Worm (Caenorhabditis elegans) whole organism, young adult: ENCODE results near the gene C48D1.1.

ENCODE experiments used
- B0035.1 ChIP-seq: sonication (generic microtip); optimal IDR thresholded peaks from 2 replicates; lab custom pipeline; 2016; ENCODE audit warnings: missing genetic modification characterization, mild to moderate bottlenecking, missing compliant biosample characterization, missing genotype, missing genetic modification reagents
- F23B12.7 ChIP-seq: sonication (generic microtip); optimal IDR thresholded peaks from 2 replicates; lab custom pipeline; 2017; ENCODE audit warnings: missing genetic modification characterization, mild to moderate bottlenecking, missing compliant biosample characterization, antibody characterized with exemption, moderate library complexity; ENCODE audit not compliant: insufficient read depth
- F49E8.2 ChIP-seq: sonication (generic microtip); optimal IDR thresholded peaks from 3 replicates; lab custom pipeline; 2017; ENCODE audit warnings: missing genetic modification characterization, mild to moderate bottlenecking, missing compliant biosample characterization, antibody characterized with exemption, moderate library complexity; ENCODE audit not compliant: insufficient read depth
- F57A8.1 ChIP-seq: fragments of 200-800 bp; sonication (Bioruptor generic); optimal IDR thresholded peaks from 2 replicates; lab custom pipeline; 2018; ENCODE audit warnings: mild to moderate bottlenecking, missing genetic modification characterization, moderate library complexity, missing compliant biosample characterization
- Y53F4B.3 ChIP-seq: fragments of 200-800 bp; sonication (Bioruptor generic); IDR thresholded peaks from 2 replicates; pipeline ENCODE4 v1.3.6; 2022; ENCODE audit warnings: missing genetic modification reagents, missing genetic modification characterization, missing compliant biosample characterization
- Y67H2A.10 ChIP-seq: fragments of 200-800 bp; sonication (Bioruptor generic); conservative IDR thresholded peaks from 2 replicates; pipeline ENCODE4 v1.3.6; 2022; ENCODE audit warnings: missing genetic modification reagents, missing genetic modification characterization, missing compliant biosample characterization
- atf-7 ChIP-seq: sonication (generic microtip); optimal IDR thresholded peaks from 2 replicates; lab custom pipeline; 2017; ENCODE audit warnings: mild to moderate bottlenecking, missing genetic modification characterization, missing compliant biosample characterization
- ccch-3 ChIP-seq: fragments of 200-800 bp; sonication (Bioruptor generic); optimal IDR thresholded peaks from 2 replicates; lab custom pipeline; 2018; ENCODE audit warnings: mild to moderate bottlenecking, missing genetic modification characterization, missing compliant biosample characterization
- ceh-40 ChIP-seq: fragments of 200-800 bp; sonication (Bioruptor generic); IDR thresholded peaks from 2 replicates; pipeline ENCODE4 v1.3.6; 2022; ENCODE audit warnings: missing genetic modification characterization, missing compliant biosample characterization
- chd-7 ChIP-seq: sonication (generic microtip); optimal IDR thresholded peaks from 2 replicates; lab custom pipeline; 2016; ENCODE audit warnings: mild to moderate bottlenecking, missing genetic modification characterization, moderate library complexity, missing compliant biosample characterization
- dpff-1 ChIP-seq: sonication (generic microtip); optimal IDR thresholded peaks from 2 replicates; lab custom pipeline; 2017; ENCODE audit warnings: mild to moderate bottlenecking, missing genetic modification characterization, missing compliant biosample characterization
- gei-17 ChIP-seq: fragments of 200-800 bp; sonication (Bioruptor generic); optimal IDR thresholded peaks from 2 replicates; lab custom pipeline; 2018; ENCODE audit warnings: mild to moderate bottlenecking, missing genetic modification characterization, missing compliant biosample characterization
- nhr-90 ChIP-seq: sonication (generic microtip); optimal IDR thresholded peaks from 2 replicates; lab custom pipeline; 2016; ENCODE audit warnings: missing genotype, mild to moderate bottlenecking, missing genetic modification characterization, missing compliant biosample characterization
- pbrm-1 ChIP-seq: fragments of 200-800 bp; sonication (Bioruptor generic); IDR thresholded peaks from 2 replicates; pipeline ENCODE4 v1.3.6; 2022; ENCODE audit warnings: missing genetic modification reagents, missing genetic modification characterization, missing compliant biosample characterization
- rpc-1 ChIP-seq, 2 experiments: fragments of 150-350 bp in 1 of 2; sonication (generic microtip) in 1 of 2; optimal IDR thresholded peaks; 2 replicates each; lab custom pipeline; 2014 to 2018; ENCODE audit warnings: missing biosample characterization in 1 of 2, missing genetic modification characterization in 1 of 2, missing genetic modification reagents in 1 of 2, missing genotype in 1 of 2
- ztf-18 ChIP-seq: sonication (generic microtip); optimal IDR thresholded peaks from 2 replicates; lab custom pipeline; 2016; ENCODE audit warnings: missing genotype, mild to moderate bottlenecking, missing genetic modification characterization, missing compliant biosample characterization
- ztf-28 ChIP-seq: fragments of 200-800 bp; sonication (Bioruptor generic); IDR thresholded peaks from 2 replicates; pipeline ENCODE4 v1.3.6; 2022; ENCODE audit warnings: missing genetic modification reagents, missing genetic modification characterization, missing compliant biosample characterization
- ztf-6 ChIP-seq: fragments of 200-800 bp; sonication (Bioruptor generic); IDR thresholded peaks from 2 replicates; pipeline ENCODE4 v1.3.6; 2022; ENCODE audit warnings: missing genetic modification reagents, missing genetic modification characterization, missing compliant biosample characterization

C48D1.1 gene

ce11 chrIV:13149276-13149675, 47.9 kb downstream of the C48D1.1 start, which contains the start of gene nlp-79:
nlp-79 (plus strand) TSS chrIV:13149576.
- TF ChIP-seq B0035.1 (tag; lab: Kevin White, UChicago), result no peak
- TF ChIP-seq ztf-6 (GFP tag; lab: Robert Waterston, UW), result no peak
- TF ChIP-seq rpc-1 (optimal IDR thresholded peaks at IDR 0.05; lab: Kevin White, UChicago), result no peak
- no peak for TF ChIP-seq rpc-1 (tag; optimal IDR thresholded peaks at IDR 0.05; lab: Kevin White, UChicago)
- no peak for TF ChIP-seq Y53F4B.3 (GFP tag; lab: Robert Waterston, UW)
- no peak for TF ChIP-seq Y67H2A.10 (GFP tag; lab: Robert Waterston, UW)
- no peak for TF ChIP-seq F49E8.2 (tag; lab: Kevin White, UChicago)
- TF ChIP-seq ccch-3 (GFP tag; lab: Kevin White, UChicago), result no peak
- TF ChIP-seq chd-7 (tag; lab: Kevin White, UChicago), result no peak
- TF ChIP-seq ceh-40 (GFP tag; lab: Robert Waterston, UW), result no peak
- no peak for TF ChIP-seq ztf-18 (tag; lab: Kevin White, UChicago)
- TF ChIP-seq atf-7, result no peak
- no peak for TF ChIP-seq ztf-28 (GFP tag; lab: Robert Waterston, UW)
- no peak for TF ChIP-seq nhr-90 (tag; lab: Kevin White, UChicago)
- TF ChIP-seq F57A8.1, result no peak
- no peak for TF ChIP-seq dpff-1 (tag; lab: Kevin White, UChicago)
- TF ChIP-seq pbrm-1 (GFP tag; lab: Robert Waterston, UW), result no peak
- no peak for TF ChIP-seq gei-17 (GFP tag; lab: Kevin White, UChicago)
- TF ChIP-seq F23B12.7 (tag; lab: Kevin White, UChicago), result no peak
